Fruit fly (Drosophila melanogaster): ENCODE measurements around the gene nuf.
A peak's percentile ranks its signal among the peaks of the same experiment; 100 is the strongest.

nuf gene

DNA sequence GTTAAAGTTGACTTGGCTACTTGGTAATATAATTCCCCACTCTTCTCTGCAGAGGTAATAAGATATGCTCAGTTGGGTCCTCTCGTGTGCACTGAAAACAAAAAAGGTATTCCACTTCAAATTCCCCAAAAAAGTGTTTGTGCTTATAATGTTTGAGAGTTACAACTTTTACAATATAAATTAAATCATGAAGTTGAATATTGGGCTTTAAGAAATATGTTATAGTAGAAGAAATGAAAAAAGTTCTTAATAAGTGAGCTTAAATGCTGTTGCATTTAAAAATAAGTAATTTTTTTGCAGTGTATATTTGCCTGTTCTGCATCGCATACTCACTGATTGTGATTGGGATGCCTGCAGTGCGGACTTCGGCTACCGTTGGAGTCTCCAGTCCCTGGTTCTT lies 62.8 kb downstream of the nuf start (continued):
- peak; percentile 88 for TF ChIP-seq svp (GFP tag)
- TF ChIP-seq CG15336 (GFP tag; IDR thresholded peaks at IDR 0.05), result no peak; the same call in 1 of the 2 replicates
- peak; percentile 80 for TF ChIP-seq CG3919 (GFP tag; optimal IDR thresholded peaks at IDR 0.05)
- peak; percentile 52 for TF ChIP-seq Gug (GFP tag; IDR thresholded peaks at IDR 0.05)
- peak; percentile 70 for TF ChIP-seq OdsH (GFP tag; optimal IDR thresholded peaks at IDR 0.05)
- TF ChIP-seq spab (GFP tag; optimal IDR thresholded peaks at IDR 0.05), result peak; percentile 58
- peak; percentile 63 for TF ChIP-seq Hr39 (GFP tag; optimal IDR thresholded peaks at IDR 0.05)
- TF ChIP-seq CG7368 (GFP tag; optimal IDR thresholded peaks at IDR 0.05), result peak; percentile 50
- peak; percentile 79 for TF ChIP-seq cyc (GFP tag; optimal IDR thresholded peaks at IDR 0.05)
- peak; percentile 62 for TF ChIP-seq Hr4 (GFP tag; optimal IDR thresholded peaks at IDR 0.05)
- peak; percentile 55 for TF ChIP-seq CG6792 (GFP tag; optimal IDR thresholded peaks at IDR 0.05)
- peak; percentile 84 for TF ChIP-seq CG8119 (GFP tag; IDR thresholded peaks at IDR 0.05)
- TF ChIP-seq CG6163 (GFP tag; IDR thresholded peaks at IDR 0.05), result no peak; the same call in 2 of the 3 replicates
- peak; percentile 63 for TF ChIP-seq achi (GFP tag; optimal IDR thresholded peaks at IDR 0.05)
- no peak for TF ChIP-seq fkh (GFP tag; optimal IDR thresholded peaks at IDR 0.05)
- TF ChIP-seq Eip93F (GFP tag; optimal IDR thresholded peaks at IDR 0.05), result no peak
- TF ChIP-seq pdm3 (GFP tag; optimal IDR thresholded peaks at IDR 0.05), result peak; percentile 63
- TF ChIP-seq CG10631 (GFP tag; optimal IDR thresholded peaks at IDR 0.05), result peak; percentile 42
- peak; percentile 67; the same call in 2 of the 3 replicates for TF ChIP-seq eg (GFP tag; IDR thresholded peaks at IDR 0.05)
- TF ChIP-seq esn (GFP tag; optimal IDR thresholded peaks at IDR 0.05), result peak; percentile 81

DNA sequence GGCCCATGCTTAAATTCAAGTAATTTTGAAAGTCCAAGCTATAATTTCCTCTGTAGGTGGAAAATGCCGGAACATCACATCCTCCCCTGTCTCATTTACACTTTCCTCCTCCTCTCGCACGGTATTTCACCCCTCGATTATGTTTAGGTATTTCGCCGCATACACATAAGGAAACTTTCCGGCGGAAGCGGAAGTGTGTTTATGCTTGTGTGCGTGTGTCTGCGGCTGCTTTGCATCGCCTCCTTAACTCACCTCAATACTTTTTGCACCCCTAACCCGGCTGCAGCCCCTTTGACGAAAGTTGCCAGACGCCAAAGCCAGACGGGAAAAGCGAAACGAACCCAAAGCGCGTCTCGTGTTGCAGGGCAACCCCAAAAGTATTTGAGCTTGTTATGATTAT lies 72.1 kb downstream of the nuf start:
- TF ChIP-seq CG7368 (GFP tag; optimal IDR thresholded peaks at IDR 0.05) (no peak), Eip78C (GFP tag) (peak; percentile 12)

DNA sequence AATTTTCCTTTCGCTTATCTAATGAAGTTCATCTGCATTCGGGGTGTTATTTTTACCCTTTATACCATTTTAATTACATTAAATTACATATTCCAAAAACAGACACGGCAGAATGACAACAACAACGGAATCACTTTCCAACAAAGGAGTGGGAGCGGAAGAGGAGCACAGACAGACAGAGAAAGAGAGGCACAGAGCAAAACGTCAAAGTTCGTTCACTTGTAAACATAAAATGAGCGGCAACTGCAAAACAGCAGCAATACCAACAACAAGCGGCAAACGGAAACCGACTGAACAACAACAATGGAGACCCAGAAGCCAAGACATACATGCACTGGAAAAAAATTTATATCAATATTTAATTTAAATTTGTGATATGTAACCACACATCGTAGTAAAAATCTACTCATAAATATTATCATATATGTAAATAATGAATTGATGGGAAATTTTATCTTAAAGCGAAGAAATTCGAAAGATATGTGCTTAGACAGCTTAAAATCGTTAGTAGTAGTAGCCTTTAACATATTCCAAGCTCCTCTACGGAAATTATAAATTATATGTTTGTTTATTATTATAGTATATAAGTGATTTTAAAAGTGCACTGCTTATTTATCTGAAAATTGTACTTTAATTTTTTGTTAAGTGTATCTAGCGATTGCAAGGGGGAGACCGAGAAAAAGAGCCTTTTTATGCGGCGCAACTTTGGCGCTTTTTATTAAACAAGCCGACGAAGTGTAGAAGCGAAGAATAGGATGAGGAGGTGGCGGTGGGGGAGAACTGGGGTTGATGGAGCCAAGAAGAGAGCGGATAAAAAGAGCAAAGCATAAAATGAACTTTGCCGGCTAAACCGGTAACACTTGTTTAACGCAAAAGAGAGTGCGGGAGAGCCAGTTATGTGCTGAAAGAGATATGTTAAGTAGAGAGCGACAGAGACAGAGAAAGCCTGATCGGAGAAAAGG lies 81.7 kb downstream of the nuf start:
- TF ChIP-seq CG6854 (GFP tag; optimal IDR thresholded peaks at IDR 0.05) (peak; percentile 94), pdm3 (GFP tag; optimal IDR thresholded peaks at IDR 0.05) (peak; percentile 88), Smox (GFP tag; optimal IDR thresholded peaks at IDR 0.05) (peak; percentile 90), dsx (GFP tag; optimal IDR thresholded peaks at IDR 0.05; ENCODE audit: poor library complexity, severe bottlenecking) (peak; percentile 97), cyc (GFP tag; optimal IDR thresholded peaks at IDR 0.05) (peak; percentile 79), CG4318 (GFP tag; optimal IDR thresholded peaks at IDR 0.05) (peak; percentile 96), Sox14 (GFP tag; optimal IDR thresholded peaks at IDR 0.05) (peak; percentile 85), Hr4 (GFP tag; optimal IDR thresholded peaks at IDR 0.05) (peak; percentile 92), acj6 (GFP tag; optimal IDR thresholded peaks at IDR 0.05) (peak; percentile 97), CG16779 (tag; optimal IDR thresholded peaks at IDR 0.05) (peak; percentile 97), CG6792 (GFP tag; optimal IDR thresholded peaks at IDR 0.05) (peak; percentile 92), CG10631 (GFP tag; optimal IDR thresholded peaks at IDR 0.05) (peak; percentile 98), Ets96B (tag; optimal IDR thresholded peaks at IDR 0.05) (peak; percentile 97), topi (GFP tag; optimal IDR thresholded peaks at IDR 0.05) (peak; percentile 81), CG1621 (tag; optimal IDR thresholded peaks at IDR 0.05) (peak; percentile 91), achi (GFP tag; optimal IDR thresholded peaks at IDR 0.05) (peak; percentile 96), CG8319 (GFP tag; optimal IDR thresholded peaks at IDR 0.05) (peak; percentile 45), Sox15 (GFP tag; optimal IDR thresholded peaks at IDR 0.05) (peak; percentile 90), OdsH (GFP tag; optimal IDR thresholded peaks at IDR 0.05) (peak; percentile 97), CG8632 (GFP tag; optimal IDR thresholded peaks at IDR 0.05) (peak; percentile 98), vri (GFP tag; optimal IDR thresholded peaks at IDR 0.05) (peak; percentile 74), CG3032 (tag; optimal IDR thresholded peaks at IDR 0.05) (peak; percentile 88), Met (GFP tag; optimal IDR thresholded peaks at IDR 0.05) (peak; percentile 92), Hr39 (GFP tag; optimal IDR thresholded peaks at IDR 0.05) (peak; percentile 68), CG11902 (GFP tag; optimal IDR thresholded peaks at IDR 0.05) (peak; percentile 71), eg (GFP tag; IDR thresholded peaks at IDR 0.05) (peak; percentile 81), ss (GFP tag; optimal IDR thresholded peaks at IDR 0.05) (peak; percentile 59 to 85), Ets21C (GFP tag; optimal IDR thresholded peaks at IDR 0.05) (peak; percentile 70), fd59A (GFP tag; optimal IDR thresholded peaks at IDR 0.05) (peak; percentile 98), CG15336 (GFP tag; IDR thresholded peaks at IDR 0.05) (peak; percentile 92), CG7368 (GFP tag; optimal IDR thresholded peaks at IDR 0.05) (peak; percentile 81), CG10669 (GFP tag; optimal IDR thresholded peaks at IDR 0.05) (peak; percentile 97), Gug (GFP tag; IDR thresholded peaks at IDR 0.05) (peak; percentile 79), CG34406 (GFP tag; optimal IDR thresholded peaks at IDR 0.05) (peak; percentile 98), esn (GFP tag; optimal IDR thresholded peaks at IDR 0.05) (peak; percentile 97)

All from whole organism, prepupa.